Worm (Caenorhabditis elegans): ENCODE results near the gene F10A3.12.

DNA sequence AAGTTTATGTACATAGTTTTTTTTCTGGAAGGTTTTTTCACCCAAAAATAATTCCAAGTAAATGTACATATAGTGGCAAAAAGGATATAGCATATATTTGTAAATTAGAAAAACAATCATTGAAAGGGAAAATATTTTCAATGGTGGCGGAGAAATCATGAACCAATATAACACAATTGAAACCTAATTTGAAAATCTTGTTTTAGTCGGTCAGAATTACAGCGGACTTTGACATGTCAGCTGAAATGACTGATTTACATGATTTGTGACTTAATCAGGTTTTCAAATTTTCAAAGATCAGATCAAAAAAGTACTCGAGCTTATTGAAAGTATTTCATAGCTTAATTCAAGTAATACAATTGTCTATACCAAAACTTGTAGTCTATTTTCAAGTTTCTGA, 7.9 kb downstream of the F10A3.12 start, which contains the start of gene K05D4.9:
- TF ChIP-seq W03F9.2 (tag; optimal IDR thresholded peaks at IDR 0.05) (no peak), him-1 (tag; optimal IDR thresholded peaks at IDR 0.05) (no peak), dao-5 (tag; optimal IDR thresholded peaks at IDR 0.05) (no peak)
